In the genomic region with DNA sequence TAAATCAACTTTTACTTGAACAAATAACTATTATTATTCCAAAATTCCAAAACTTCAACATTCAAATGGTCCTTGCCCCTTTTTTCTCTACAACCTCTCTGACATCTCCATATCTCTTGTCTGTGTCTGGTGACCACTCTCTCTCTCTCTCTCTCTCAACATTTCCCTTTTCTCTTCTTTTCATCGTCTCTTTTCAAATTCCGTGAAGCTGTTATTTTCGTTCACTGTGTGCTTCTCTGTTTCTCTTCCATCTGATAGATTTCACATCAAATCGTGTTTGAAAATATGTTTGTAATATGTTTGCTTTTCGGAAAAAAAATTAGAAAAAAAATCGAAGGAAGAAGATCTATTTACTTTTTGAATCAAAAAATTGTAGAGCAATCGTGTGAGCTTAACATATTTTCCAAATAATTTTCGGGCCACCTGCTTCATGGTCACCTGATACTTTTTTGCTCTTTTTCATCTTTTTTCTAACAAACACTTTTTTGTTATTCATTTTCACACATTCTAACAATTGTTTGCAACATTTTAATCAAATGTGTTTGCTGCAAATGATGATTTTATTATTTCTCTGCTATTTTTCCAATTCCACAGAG, we compare ENCODE assay signal across 3 worm cellular contexts.
TF ChIP-seq lines count a peak whose summit lies in the region.

No protein-coding gene starts in this region.

TF ChIP-seq in whole organism, L1 larva, 84 proteins besides CTCF, POLR2A, EP300 and RAD21 (continued from another document):
- TF ChIP-seq C16A3.4 (tag; optimal IDR thresholded peaks at IDR 0.05; lab: Kevin White, UChicago), result peak; percentile 7
- peak; percentile 30 for TF ChIP-seq swsn-7 (tag; optimal IDR thresholded peaks at IDR 0.05; lab: Kevin White, UChicago)
- TF ChIP-seq elt-2 (tag; optimal IDR thresholded peaks at IDR 0.05; lab: Kevin White, UChicago), result no peak
- peak; percentile 63 for TF ChIP-seq dsc-1 (tag; optimal IDR thresholded peaks at IDR 0.05; lab: Kevin White, UChicago)
- TF ChIP-seq snpc-4 (tag; optimal IDR thresholded peaks at IDR 0.05; lab: Kevin White, UChicago), result peak; percentile 38
- TF ChIP-seq tbx-2 (tag; optimal IDR thresholded peaks at IDR 0.05; lab: Kevin White, UChicago), result peak; percentile 46
- peak; percentile 39 for TF ChIP-seq nhr-20 (tag; optimal IDR thresholded peaks at IDR 0.05; lab: Kevin White, UChicago)
TF ChIP-seq in whole organism, L1 larva: peak in this region for 23.

TF ChIP-seq in whole organism, L3 larva, 47 proteins besides CTCF, POLR2A, EP300 and RAD21 (continued from another document):
- TF ChIP-seq elt-3 (tag; optimal IDR thresholded peaks at IDR 0.05; lab: Kevin White, UChicago) (no peak), fkh-2 (tag; optimal IDR thresholded peaks at IDR 0.05; lab: Kevin White, UChicago) (no peak), snpc-4 (tag; optimal IDR thresholded peaks at IDR 0.05; lab: Kevin White, UChicago) (peak; percentile 63), aly-2 (tag; optimal IDR thresholded peaks at IDR 0.05; lab: Kevin White, UChicago) (no peak), nhr-237 (tag; optimal IDR thresholded peaks at IDR 0.05; lab: Kevin White, UChicago) (no peak), nhr-76 (tag; optimal IDR thresholded peaks at IDR 0.05; lab: Kevin White, UChicago) (no peak), hmg-11 (tag; optimal IDR thresholded peaks at IDR 0.05; lab: Kevin White, UChicago) (peak; percentile 3), jun-1 (tag; optimal IDR thresholded peaks at IDR 0.05; lab: Kevin White, UChicago) (no peak), unc-39 (tag; optimal IDR thresholded peaks at IDR 0.05; lab: Kevin White, UChicago) (no peak), skn-1 (tag; optimal IDR thresholded peaks at IDR 0.05; lab: Kevin White, UChicago) (no peak), ceh-9 (tag; optimal IDR thresholded peaks at IDR 0.05; lab: Kevin White, UChicago) (no peak)

TF ChIP-seq in whole organism, L4 larva, 104 proteins besides CTCF, POLR2A, EP300 and RAD21 (continued from another document):
- TF ChIP-seq php-3 (GFP tag; IDR thresholded peaks at IDR 0.05; lab: Robert Waterston, UW), result no peak
- TF ChIP-seq ceh-20 (GFP tag; IDR thresholded peaks at IDR 0.05; lab: Robert Waterston, UW), result no peak
- no peak for TF ChIP-seq vab-7 (GFP tag; IDR thresholded peaks at IDR 0.05; lab: Robert Waterston, UW)
- TF ChIP-seq mdl-1 (tag; optimal IDR thresholded peaks at IDR 0.05; lab: Kevin White, UChicago), result peak in 1 of 2 experiments; percentile 22
- TF ChIP-seq ctbp-1 (GFP tag; IDR thresholded peaks at IDR 0.05; lab: Robert Waterston, UW), result no peak
- TF ChIP-seq hif-1 (tag; optimal IDR thresholded peaks at IDR 0.05; lab: Kevin White, UChicago), result no peak
- no peak for TF ChIP-seq cey-2 (tag; optimal IDR thresholded peaks at IDR 0.05; lab: Kevin White, UChicago; ENCODE audit: borderline replicate concordance, insufficient read depth)
- no peak for TF ChIP-seq nhr-111 (GFP tag; optimal IDR thresholded peaks at IDR 0.05; lab: Kevin White, UChicago)
- peak; percentile 57 for TF ChIP-seq hlh-11 (tag; optimal IDR thresholded peaks at IDR 0.05; lab: Kevin White, UChicago)
- no peak for TF ChIP-seq lim-7 (GFP tag; IDR thresholded peaks at IDR 0.05; lab: Robert Waterston, UW)
- no peak for TF ChIP-seq madf-9 (GFP tag; conservative IDR thresholded peaks at IDR 0.05; lab: Robert Waterston, UW)
- TF ChIP-seq skn-1 (tag; optimal IDR thresholded peaks at IDR 0.05; lab: Kevin White, UChicago), result no peak
- no peak for TF ChIP-seq ceh-82 (tag; optimal IDR thresholded peaks at IDR 0.05; lab: Kevin White, UChicago)
- no peak for TF ChIP-seq pqm-1 (tag; optimal IDR thresholded peaks at IDR 0.05; lab: Kevin White, UChicago)
- TF ChIP-seq madf-5 (GFP tag; IDR thresholded peaks at IDR 0.05; lab: Robert Waterston, UW), result no peak
- TF ChIP-seq lsy-2 (tag; optimal IDR thresholded peaks at IDR 0.05; lab: Kevin White, UChicago), result peak in 1 of 2 experiments; percentile 67
- no peak for TF ChIP-seq Y48G9A.11 (GFP tag; IDR thresholded peaks at IDR 0.05; lab: Robert Waterston, UW)
- no peak for TF ChIP-seq spr-3 (GFP tag; optimal IDR thresholded peaks at IDR 0.05; lab: Kevin White, UChicago)
- TF ChIP-seq dpl-1 (GFP tag; optimal IDR thresholded peaks at IDR 0.05; lab: Kevin White, UChicago), result no peak
- TF ChIP-seq spr-1 (tag; optimal IDR thresholded peaks at IDR 0.05; lab: Kevin White, UChicago), result no peak
- no peak for TF ChIP-seq lin-13 (GFP tag; optimal IDR thresholded peaks at IDR 0.05; lab: Kevin White, UChicago)
- TF ChIP-seq ztf-11 (tag; optimal IDR thresholded peaks at IDR 0.05; lab: Kevin White, UChicago), result no peak
- TF ChIP-seq nhr-237 (tag; optimal IDR thresholded peaks at IDR 0.05; lab: Kevin White, UChicago), result no peak
- peak; percentile 36 for TF ChIP-seq dve-1 (tag; optimal IDR thresholded peaks at IDR 0.05; lab: Kevin White, UChicago; ENCODE audit: insufficient read depth)
- TF ChIP-seq nhr-77 (tag; optimal IDR thresholded peaks at IDR 0.05; lab: Kevin White, UChicago), result no peak
- TF ChIP-seq snpc-4 (tag; optimal IDR thresholded peaks at IDR 0.05; lab: Kevin White, UChicago), result no peak
- no peak for TF ChIP-seq ZK337.2 (GFP tag; IDR thresholded peaks at IDR 0.05; lab: Robert Waterston, UW)
- no peak for TF ChIP-seq ceh-28 (tag; optimal IDR thresholded peaks at IDR 0.05; lab: Kevin White, UChicago)
- peak; percentile 3 for TF ChIP-seq nhr-28 (tag; optimal IDR thresholded peaks at IDR 0.05; lab: Kevin White, UChicago)
- TF ChIP-seq daf-8 (GFP tag; IDR thresholded peaks at IDR 0.05; lab: Robert Waterston, UW), result no peak
- TF ChIP-seq Y75B8A.6 (GFP tag; IDR thresholded peaks at IDR 0.05; lab: Robert Waterston, UW), result no peak
- no peak for TF ChIP-seq pha-4 (GFP tag; IDR thresholded peaks at IDR 0.05; lab: Robert Waterston, UW)
- peak; percentile 11 for TF ChIP-seq pha-4 (tag; optimal IDR thresholded peaks at IDR 0.05; lab: Kevin White, UChicago)
- TF ChIP-seq hlh-30 (tag; optimal IDR thresholded peaks at IDR 0.05; lab: Kevin White, UChicago; ENCODE audit: insufficient read depth), result peak; percentile 81
- TF ChIP-seq F44E2.7 (GFP tag; IDR thresholded peaks at IDR 0.05; lab: Robert Waterston, UW), result no peak
- TF ChIP-seq nhr-25 (tag; optimal IDR thresholded peaks at IDR 0.05; lab: Kevin White, UChicago; ENCODE audit: borderline replicate concordance, insufficient read depth), result no peak
- TF ChIP-seq ceh-62 (tag; optimal IDR thresholded peaks at IDR 0.05; lab: Kevin White, UChicago), result no peak
- TF ChIP-seq ceh-32 (tag; optimal IDR thresholded peaks at IDR 0.05; lab: Kevin White, UChicago; ENCODE audit: poor library complexity), result no peak
- TF ChIP-seq set-16 (GFP tag; IDR thresholded peaks at IDR 0.05; lab: Robert Waterston, UW), result no peak
- TF ChIP-seq lin-29 (GFP tag; IDR thresholded peaks at IDR 0.05; lab: Robert Waterston, UW), result no peak
- no peak for TF ChIP-seq gei-8 (GFP tag; optimal IDR thresholded peaks at IDR 0.05; lab: Kevin White, UChicago)
- no peak for TF ChIP-seq ama-1 (optimal IDR thresholded peaks at IDR 0.05; lab: Kevin White, UChicago)
- TF ChIP-seq zip-11 (GFP tag; IDR thresholded peaks at IDR 0.05; lab: Robert Waterston, UW), result no peak
- no peak for TF ChIP-seq snpc-1.2 (GFP tag; IDR thresholded peaks at IDR 0.05; lab: Robert Waterston, UW)
- TF ChIP-seq nhr-6 (tag; optimal IDR thresholded peaks at IDR 0.05; lab: Kevin White, UChicago), result no peak
- TF ChIP-seq R02D3.7 (tag; optimal IDR thresholded peaks at IDR 0.05; lab: Kevin White, UChicago), result no peak
- no peak for TF ChIP-seq daf-19 (GFP tag; conservative IDR thresholded peaks at IDR 0.05; lab: Robert Waterston, UW)
